Fruit fly (Drosophila melanogaster) whole organism, prepupa: ENCODE data around the gene CG1785.

Experiments
- Blimp-1 ChIP-seq: fragments of 200-800 bp; sonication (Bioruptor generic); optimal IDR thresholded peaks from 3 replicates; lab custom pipeline; 2017; ENCODE audit warnings: missing biosample characterization, missing genetic modification characterization, mild to moderate bottlenecking, moderate library complexity, missing genetic modification reagents
- CG10631 ChIP-seq: fragments of 200-800 bp; sonication (Bioruptor generic); optimal IDR thresholded peaks from 2 replicates; lab custom pipeline; 2016; ENCODE audit warnings: missing biosample characterization, missing genetic modification characterization
- CG10669 ChIP-seq: fragments of 200-800 bp; sonication (Bioruptor generic); optimal IDR thresholded peaks from 3 replicates; lab custom pipeline; 2018; ENCODE audit warnings: missing biosample characterization, mild to moderate bottlenecking, missing genetic modification characterization, moderate library complexity
- CG11762 ChIP-seq: fragments of 200-800 bp; sonication (Bioruptor generic); optimal IDR thresholded peaks from 3 replicates; lab custom pipeline; 2016; ENCODE audit warnings: missing biosample characterization, missing genetic modification characterization; ENCODE audit not compliant: insufficient read depth
- CG11902 ChIP-seq: fragments of 200-800 bp; sonication (Bioruptor generic); optimal IDR thresholded peaks from 3 replicates; lab custom pipeline; 2016; ENCODE audit warnings: missing biosample characterization, missing genetic modification characterization
- CG15336 ChIP-seq: fragments of 200-800 bp; sonication (Bioruptor generic); IDR thresholded peaks from 2 replicates; pipeline ENCODE4 v1.3.6; 2022; ENCODE audit warnings: missing biosample characterization, missing genetic modification characterization
- CG1621 ChIP-seq: fragments of 200-800 bp; sonication (Bioruptor generic); optimal IDR thresholded peaks from 3 replicates; lab custom pipeline; 2018; ENCODE audit warnings: missing biosample characterization, mild to moderate bottlenecking, missing genetic modification characterization
- CG16779 ChIP-seq: fragments of 200-800 bp; sonication (Bioruptor generic); optimal IDR thresholded peaks from 3 replicates; lab custom pipeline; 2017; ENCODE audit warnings: missing biosample characterization, mild to moderate bottlenecking, missing genetic modification characterization
- CG3032 ChIP-seq: fragments of 200-800 bp; optimal IDR thresholded peaks from 2 replicates; lab custom pipeline; 2019; ENCODE audit warnings: missing biosample characterization, mild to moderate bottlenecking, missing genetic modification characterization, moderate library complexity
- CG32006 ChIP-seq: fragments of 200-800 bp; sonication (Bioruptor generic); optimal IDR thresholded peaks from 3 replicates; lab custom pipeline; 2017; ENCODE audit warnings: missing biosample characterization, mild to moderate bottlenecking, missing genetic modification characterization
- CG34406 ChIP-seq: fragments of 200-800 bp; sonication (Bioruptor generic); optimal IDR thresholded peaks from 3 replicates; lab custom pipeline; 2016; ENCODE audit warnings: missing biosample characterization, missing genetic modification characterization
- CG3919 ChIP-seq: fragments of 200-800 bp; sonication (Bioruptor generic); optimal IDR thresholded peaks from 3 replicates; lab custom pipeline; 2016; ENCODE audit warnings: missing biosample characterization, missing genetic modification characterization
- CG4318 ChIP-seq: fragments of 200-800 bp; sonication (Bioruptor generic); optimal IDR thresholded peaks from 3 replicates; lab custom pipeline; 2017; ENCODE audit warnings: missing biosample characterization, mild to moderate bottlenecking, missing genetic modification characterization
- CG6163 ChIP-seq: fragments of 200-800 bp; sonication (Bioruptor generic); IDR thresholded peaks from 3 replicates; pipeline ENCODE4 v1.3.6; 2022; ENCODE audit warnings: missing biosample characterization, missing genetic modification characterization
- CG6276 ChIP-seq: fragments of 200-800 bp; sonication (Bioruptor generic); optimal IDR thresholded peaks from 2 replicates; lab custom pipeline; 2017; ENCODE audit warnings: missing biosample characterization, mild to moderate bottlenecking, missing genetic modification characterization
- CG6808 ChIP-seq: fragments of 200-800 bp; sonication (Bioruptor generic); optimal IDR thresholded peaks from 3 replicates; lab custom pipeline; 2017; ENCODE audit warnings: missing biosample characterization, missing genetic modification characterization, mild to moderate bottlenecking, moderate library complexity, missing genetic modification reagents
- CG6854 ChIP-seq: fragments of 200-800 bp; sonication (Bioruptor generic); optimal IDR thresholded peaks from 2 replicates; lab custom pipeline; 2017; ENCODE audit warnings: missing biosample characterization, mild to moderate bottlenecking, missing genetic modification characterization
- CG7368 ChIP-seq: fragments of 200-800 bp; sonication (Bioruptor generic); optimal IDR thresholded peaks from 3 replicates; lab custom pipeline; 2016; ENCODE audit warnings: missing biosample characterization, missing genetic modification characterization
- CG8632 ChIP-seq: fragments of 200-800 bp; sonication (Bioruptor generic); optimal IDR thresholded peaks from 3 replicates; lab custom pipeline; 2016; ENCODE audit warnings: missing biosample characterization, missing genetic modification characterization
- Eip75B ChIP-seq: fragments of 200-800 bp; sonication (Bioruptor generic); optimal IDR thresholded peaks from 3 replicates; lab custom pipeline; 2016; ENCODE audit warnings: missing biosample characterization, missing genetic modification characterization
- Eip78C ChIP-seq: fragments of 200-800 bp; sonication (Bioruptor generic); peaks from one replicate; lab custom pipeline; 2016; ENCODE audit warnings: missing biosample characterization, missing genetic modification characterization
- Eip93F ChIP-seq: fragments of 200-800 bp; sonication (Bioruptor generic); optimal IDR thresholded peaks from 2 replicates; lab custom pipeline; 2016; ENCODE audit warnings: missing biosample characterization, mild to moderate bottlenecking, missing genetic modification characterization
- Ets96B ChIP-seq: fragments of 200-800 bp; optimal IDR thresholded peaks from 2 replicates; lab custom pipeline; 2019; ENCODE audit warnings: missing biosample characterization, mild to moderate bottlenecking, missing genetic modification characterization, moderate library complexity
- Gug ChIP-seq: fragments of 200-800 bp; sonication (Bioruptor generic); IDR thresholded peaks from 2 replicates; pipeline ENCODE4 v1.3.6; 2022; ENCODE audit warnings: missing biosample characterization, missing genetic modification characterization
- Hr38 ChIP-seq: sonication (Bioruptor generic); optimal IDR thresholded peaks from 2 replicates; lab custom pipeline; 2016; ENCODE audit warnings: missing biosample characterization, missing genetic modification characterization
- Hr39 ChIP-seq: fragments of 200-800 bp; sonication (Bioruptor generic); optimal IDR thresholded peaks from 2 replicates; lab custom pipeline; 2016; ENCODE audit warnings: missing biosample characterization, missing genetic modification characterization
- Hr4 ChIP-seq: fragments of 200-800 bp; sonication (Bioruptor generic); optimal IDR thresholded peaks from 3 replicates; lab custom pipeline; 2016; ENCODE audit warnings: missing biosample characterization, missing genetic modification characterization
- OdsH ChIP-seq: fragments of 200-800 bp; sonication (Bioruptor generic); optimal IDR thresholded peaks from 3 replicates; lab custom pipeline; 2016; ENCODE audit warnings: missing biosample characterization, missing genetic modification characterization
- Sox102F ChIP-seq: fragments of 200-800 bp; sonication (Bioruptor generic); optimal IDR thresholded peaks from 2 replicates; lab custom pipeline; 2016; ENCODE audit warnings: missing biosample characterization, mild to moderate bottlenecking, missing genetic modification characterization
- Sox14 ChIP-seq: fragments of 200-800 bp; sonication (Bioruptor generic); optimal IDR thresholded peaks from 3 replicates; lab custom pipeline; 2016; ENCODE audit warnings: missing biosample characterization, missing genetic modification characterization
- achi ChIP-seq: fragments of 200-800 bp; sonication (Bioruptor generic); optimal IDR thresholded peaks from 3 replicates; lab custom pipeline; 2016; ENCODE audit warnings: missing biosample characterization, missing genetic modification characterization
- acj6 ChIP-seq: fragments of 200-800 bp; sonication (Bioruptor generic); optimal IDR thresholded peaks from 3 replicates; lab custom pipeline; 2016; ENCODE audit warnings: missing biosample characterization, missing genetic modification characterization
- cyc ChIP-seq: fragments of 200-800 bp; sonication (Bioruptor generic); optimal IDR thresholded peaks from 3 replicates; lab custom pipeline; 2016; ENCODE audit warnings: missing biosample characterization, missing genetic modification characterization
- dsx ChIP-seq: fragments of 200-800 bp; optimal IDR thresholded peaks from 3 replicates; lab custom pipeline; 2019; ENCODE audit warnings: missing biosample characterization, mild to moderate bottlenecking, missing genetic modification characterization, moderate library complexity; ENCODE audit not compliant: poor library complexity, severe bottlenecking
- eg ChIP-seq: fragments of 200-800 bp; sonication (Bioruptor generic); IDR thresholded peaks from 3 replicates; pipeline ENCODE4 v1.3.6; 2022; ENCODE audit warnings: missing biosample characterization, missing genetic modification characterization
- esn ChIP-seq: fragments of 200-800 bp; sonication (Bioruptor generic); optimal IDR thresholded peaks from 2 replicates; lab custom pipeline; 2016; ENCODE audit warnings: missing biosample characterization, mild to moderate bottlenecking, missing genetic modification characterization, moderate library complexity
- fd59A ChIP-seq: fragments of 200-800 bp; sonication (Bioruptor generic); optimal IDR thresholded peaks from 2 replicates; lab custom pipeline; 2017; ENCODE audit warnings: missing biosample characterization, mild to moderate bottlenecking, missing genetic modification characterization, missing genetic modification reagents
- fd85E ChIP-seq: fragments of 200-800 bp; sonication (Bioruptor generic); optimal IDR thresholded peaks from 3 replicates; lab custom pipeline; 2016; ENCODE audit warnings: missing biosample characterization, missing genetic modification characterization
- lz ChIP-seq: fragments of 200-800 bp; sonication (Bioruptor generic); optimal IDR thresholded peaks from 3 replicates; lab custom pipeline; 2016; ENCODE audit warnings: missing biosample characterization, missing genetic modification characterization
- net ChIP-seq: fragments of 200-800 bp; sonication (Bioruptor generic); optimal IDR thresholded peaks from 3 replicates; lab custom pipeline; 2016; ENCODE audit warnings: missing biosample characterization, missing genetic modification characterization
- pdm3 ChIP-seq: fragments of 200-800 bp; sonication (Bioruptor generic); optimal IDR thresholded peaks from 3 replicates; lab custom pipeline; 2016; ENCODE audit warnings: missing biosample characterization, missing genetic modification characterization
- salr ChIP-seq, 2 experiments: fragments of 200-800 bp; sonication (Bioruptor generic); optimal IDR thresholded peaks; 3 replicates each; lab custom pipeline; 2016 to 2018; ENCODE audit warnings: missing biosample characterization in 2 of 2, missing genetic modification characterization in 2 of 2, mild to moderate bottlenecking in 1 of 2
- spab ChIP-seq: fragments of 200-800 bp; sonication (Bioruptor generic); optimal IDR thresholded peaks from 2 replicates; lab custom pipeline; 2017; ENCODE audit warnings: missing biosample characterization, mild to moderate bottlenecking, missing genetic modification characterization, missing genetic modification reagents
- ss ChIP-seq, 2 experiments: fragments of 200-800 bp; sonication (Bioruptor generic); optimal IDR thresholded peaks; 2 replicates in 1 of 2; 3 replicates in 1 of 2; lab custom pipeline; 2017 to 2018; ENCODE audit warnings: mild to moderate bottlenecking in 2 of 2, missing biosample characterization in 2 of 2, missing genetic modification characterization in 2 of 2, moderate library complexity in 1 of 2
- topi ChIP-seq: fragments of 200-800 bp; sonication (Bioruptor generic); optimal IDR thresholded peaks from 3 replicates; lab custom pipeline; 2016; ENCODE audit warnings: missing biosample characterization, missing genetic modification characterization
- vri ChIP-seq: fragments of 200-800 bp; sonication (Bioruptor generic); optimal IDR thresholded peaks from 3 replicates; lab custom pipeline; 2016; ENCODE audit warnings: missing biosample characterization, mild to moderate bottlenecking, missing genetic modification characterization

Gene CG1785

dm6 chrX:8681189-8681821 is 33.4 kb upstream of the CG1785 start, which contains the start of gene CAH3 (continued):
- TF ChIP-seq CG6163 (GFP tag; lab: Robert Waterston, UW): peak; percentile 96
- TF ChIP-seq fd59A (GFP tag; lab: Kevin White, UChicago): peak; percentile 94
- peak; percentile 95 for TF ChIP-seq cyc (GFP tag; lab: Kevin White, UChicago)
- TF ChIP-seq Hr38 (GFP tag; lab: Kevin White, UChicago): no peak
- TF ChIP-seq CG6276 (GFP tag; lab: Kevin White, UChicago): peak; percentile 91
- peak; percentile 89 to 94 for TF ChIP-seq salr (GFP tag; optimal IDR thresholded peaks at IDR 0.05; lab: Kevin White, UChicago)
- TF ChIP-seq Eip75B (GFP tag; lab: Kevin White, UChicago): peak; percentile 94
- peak; percentile 96 for TF ChIP-seq CG3032 (tag; lab: Kevin White, UChicago)
- TF ChIP-seq OdsH (GFP tag; lab: Kevin White, UChicago): peak; percentile 95
- peak; percentile 93 for TF ChIP-seq CG6808
- TF ChIP-seq CG11762 (GFP tag; lab: Kevin White, UChicago): peak; percentile 90
- peak; percentile 89 for TF ChIP-seq CG6854
- TF ChIP-seq Gug (GFP tag; lab: Robert Waterston, UW): peak; percentile 90
- peak; percentile 96 for TF ChIP-seq pdm3 (GFP tag; lab: Kevin White, UChicago)
- peak; percentile 92 for TF ChIP-seq CG7368 (GFP tag; lab: Kevin White, UChicago)
- peak; percentile 98 for TF ChIP-seq Eip78C (GFP tag; lab: Kevin White, UChicago)
- peak; percentile 94 for TF ChIP-seq Ets96B (tag; lab: Kevin White, UChicago)

- TF ChIP-seq net (GFP tag; lab: Kevin White, UChicago) (no peak), CG10669 (GFP tag; lab: Kevin White, UChicago) (no peak), vri (GFP tag; lab: Kevin White, UChicago) (no peak), Eip78C (GFP tag; lab: Kevin White, UChicago) (peak; percentile 66), CG11762 (GFP tag; lab: Kevin White, UChicago) (no peak), CG3919 (GFP tag; lab: Kevin White, UChicago) (no peak), CG6854 (no peak), eg (GFP tag; lab: Robert Waterston, UW) (peak; percentile 85), Hr4 (GFP tag; lab: Kevin White, UChicago) (peak; percentile 16), ss (GFP tag; optimal IDR thresholded peaks at IDR 0.05; lab: Kevin White, UChicago) (peak in 1 of 2 experiments; percentile 42), CG8632 (GFP tag; lab: Kevin White, UChicago) (no peak), spab (GFP tag; lab: Kevin White, UChicago) (no peak), CG32006 (GFP tag; lab: Kevin White, UChicago) (no peak), CG16779 (tag; lab: Kevin White, UChicago) (no peak), CG4318 (GFP tag; lab: Kevin White, UChicago) (no peak), CG1621 (tag; lab: Kevin White, UChicago) (no peak), Blimp-1 (GFP tag; lab: Kevin White, UChicago) (no peak), Eip75B (GFP tag; lab: Kevin White, UChicago) (no peak), esn (GFP tag; lab: Kevin White, UChicago) (no peak), Sox14 (GFP tag; lab: Kevin White, UChicago) (no peak), fd85E (no peak), CG11902 (GFP tag; lab: Kevin White, UChicago) (no peak), dsx (no peak), CG15336 (GFP tag; lab: Robert Waterston, UW) (peak; percentile 62), topi (GFP tag; lab: Kevin White, UChicago) (no peak), Gug (GFP tag; lab: Robert Waterston, UW) (no peak), Hr38 (GFP tag; lab: Kevin White, UChicago) (no peak), Hr39 (GFP tag; lab: Kevin White, UChicago) (no peak), achi (GFP tag; lab: Kevin White, UChicago) (no peak), CG10631 (GFP tag; lab: Kevin White, UChicago) (no peak), CG34406 (no peak), lz (no peak), Ets96B (tag; lab: Kevin White, UChicago) (no peak), OdsH (GFP tag; lab: Kevin White, UChicago) (no peak), Eip93F (no peak), acj6 (GFP tag; lab: Kevin White, UChicago) (no peak), cyc (GFP tag; lab: Kevin White, UChicago) (no peak), Sox102F (GFP tag; lab: Kevin White, UChicago) (no peak)
Observed at dm6 chrX:8681822-8682632, 32.7 kb upstream of the CG1785 start.
